Fruit fly (Drosophila melanogaster) whole organism: ENCODE data around the gene CG9356.

ENCODE experiments used
- CG8478 ChIP-seq: fragments of >200 bp; optimal IDR thresholded peaks from 2 replicates; lab custom pipeline; 2018; ENCODE audit warnings: inconsistent platforms
- Dll ChIP-seq: fragments of >200 bp; optimal IDR thresholded peaks from 2 replicates; lab custom pipeline; 2017
- EcR ChIP-seq, 2 experiments: fragments of >200 bp; optimal IDR thresholded peaks; 2 replicates each; lab custom pipeline; 2017; ENCODE audit warnings: missing biosample characterization in 2 of 2, missing genetic modification characterization in 2 of 2, missing genetic modification reagents in 2 of 2
- pan ChIP-seq: fragments of >200 bp; optimal IDR thresholded peaks from 2 replicates; lab custom pipeline; 2017
- psq ChIP-seq: fragments of >200 bp; optimal IDR thresholded peaks from 2 replicates; lab custom pipeline; 2017
- usp ChIP-seq: fragments of >200 bp; optimal IDR thresholded peaks from 2 replicates; lab custom pipeline; 2017; ENCODE audit warnings: missing biosample characterization, missing genetic modification characterization, mixed read lengths

The CG9356 gene

DNA sequence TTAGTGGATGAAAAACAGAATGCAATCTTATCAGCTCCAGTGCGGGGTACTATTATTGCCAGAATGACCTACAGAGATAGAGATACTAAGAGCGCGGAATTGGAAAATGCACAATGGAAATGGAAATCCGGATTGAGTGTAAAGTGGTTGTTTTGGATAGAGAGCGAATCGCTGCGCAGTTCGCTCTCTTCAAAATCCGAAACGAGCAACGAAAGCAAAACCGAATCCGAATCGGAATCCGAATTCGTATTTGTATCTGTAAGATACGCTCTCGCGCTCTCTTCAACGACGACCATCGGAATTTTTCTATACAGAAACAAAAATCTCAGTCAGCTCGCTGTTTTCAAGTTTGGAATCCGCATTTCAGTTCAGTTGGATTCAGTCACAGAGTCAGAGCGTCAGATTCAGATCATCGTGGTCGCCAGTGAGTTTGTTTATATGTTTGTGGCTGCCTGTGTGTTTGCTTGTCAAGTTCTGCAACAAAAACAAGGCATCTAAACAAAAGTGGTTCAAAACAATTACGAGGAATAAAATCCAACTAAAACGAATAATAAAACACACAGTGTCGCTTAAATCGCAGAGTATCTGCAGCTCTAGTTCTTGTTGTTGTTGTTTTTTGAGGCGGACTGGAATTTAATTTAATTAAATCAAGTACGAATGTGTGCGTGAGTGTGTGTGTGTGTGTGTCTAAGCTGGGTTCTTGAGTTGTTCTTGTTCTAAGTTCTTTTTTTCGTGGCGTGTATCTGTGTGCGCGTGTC is 13.7 kb upstream of the CG9356 start, which contains the start of gene ps:
ps (plus strand) TSS at position 364 of the 758 bp plus-strand sequence.
- TF ChIP-seq CG8478 (lab: Kevin White, UChicago) (no peak), EcR (GFP tag; optimal IDR thresholded peaks at IDR 0.05; lab: Kevin White, UChicago) (no peak), Dll (no peak)

DNA sequence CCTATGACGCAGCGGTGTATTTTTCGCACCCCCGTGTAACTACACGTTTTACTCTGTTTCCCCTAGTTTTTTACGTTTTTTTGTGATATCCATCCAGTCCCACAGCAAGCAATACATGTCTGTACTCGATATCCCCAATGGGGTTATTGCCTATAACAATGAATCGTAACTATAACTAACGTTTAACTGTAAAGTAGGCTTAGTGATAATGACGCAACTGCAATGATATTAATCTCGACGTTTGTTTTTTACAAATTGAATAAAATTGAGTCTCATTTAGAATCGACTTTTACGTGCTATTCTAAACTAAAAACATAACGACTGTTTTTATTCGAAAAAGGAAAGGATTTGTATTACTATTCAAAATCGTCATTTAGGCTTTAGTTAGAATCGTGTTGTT is 12.9 kb upstream of the CG9356 start:
- TF ChIP-seq psq (lab: Kevin White, UChicago): no peak
- no peak for TF ChIP-seq EcR (GFP tag; optimal IDR thresholded peaks at IDR 0.05; lab: Kevin White, UChicago)
- no peak for TF ChIP-seq CG8478 (lab: Kevin White, UChicago)
- no peak for TF ChIP-seq usp (GFP tag; lab: Kevin White, UChicago)
- TF ChIP-seq Dll: no peak
- no peak for TF ChIP-seq pan (lab: Kevin White, UChicago)

DNA sequence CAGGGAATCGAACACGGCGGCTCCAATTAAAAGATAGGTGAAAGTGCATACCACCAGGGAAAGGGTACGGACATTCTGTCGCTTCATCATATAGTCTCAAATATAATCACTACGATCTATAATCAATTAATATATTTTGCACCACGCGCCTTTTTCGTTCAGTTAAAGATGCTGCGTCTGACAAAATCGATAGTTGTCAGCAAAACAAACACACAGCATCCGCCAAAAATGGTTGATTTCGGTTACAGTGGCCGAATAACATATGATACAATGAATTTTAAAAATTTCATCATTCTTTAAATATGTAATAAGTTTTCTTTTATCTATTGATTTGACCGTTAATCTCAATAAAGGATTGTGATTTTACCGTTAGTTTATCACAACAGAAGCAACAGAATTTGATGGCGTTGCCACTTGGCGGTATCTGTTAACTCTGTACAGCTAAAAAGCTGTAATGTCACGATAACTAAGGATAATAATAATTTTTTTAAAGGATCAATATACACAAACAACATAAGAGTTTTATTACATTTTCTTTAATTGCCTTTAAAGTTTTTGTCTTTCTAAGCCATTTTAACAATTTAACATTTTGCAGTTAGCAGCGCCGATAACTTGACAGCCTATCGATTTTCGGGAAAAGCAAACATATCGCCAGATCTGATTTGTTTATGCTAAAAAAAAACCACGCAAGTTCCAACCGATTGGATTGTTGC is 8.0 kb upstream of the CG9356 start, which contains the start of the genes Task7 and alpha-Man-IIa:
Task7 (minus strand) TSS at position 366 of the 713 bp plus-strand sequence.
alpha-Man-IIa (plus strand) TSS at position 621 of the 713 bp plus-strand sequence.
- no peak for TF ChIP-seq EcR (GFP tag; optimal IDR thresholded peaks at IDR 0.05; lab: Kevin White, UChicago)
- TF ChIP-seq Dll: no peak
- TF ChIP-seq usp (GFP tag; lab: Kevin White, UChicago): no peak

DNA sequence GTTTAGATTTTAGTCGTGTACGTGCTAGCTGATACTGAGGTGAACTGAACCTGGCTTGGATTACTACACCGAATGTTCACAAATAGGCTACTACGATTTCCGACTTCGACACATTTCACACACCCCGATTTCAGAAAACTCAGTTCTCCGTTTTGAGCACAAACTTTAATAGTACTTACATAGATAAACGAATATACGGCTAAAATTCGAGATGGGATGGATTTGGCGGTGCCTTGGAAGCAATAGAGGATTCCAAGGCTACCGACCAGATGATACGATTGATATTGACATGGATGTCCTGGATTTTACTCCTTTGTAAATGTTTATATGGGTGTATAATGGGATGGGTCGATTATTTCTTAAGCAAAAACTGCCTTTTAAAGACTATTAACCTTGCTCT is 6.1 kb upstream of the CG9356 start, which contains the start of gene betaTub85D:
betaTub85D (minus strand) TSS at position 101 of the 400 bp plus-strand sequence.
- TF ChIP-seq CG8478 (lab: Kevin White, UChicago) (no peak), EcR (GFP tag; optimal IDR thresholded peaks at IDR 0.05; lab: Kevin White, UChicago) (no peak), pan (lab: Kevin White, UChicago) (no peak), usp (GFP tag; lab: Kevin White, UChicago) (no peak), psq (lab: Kevin White, UChicago) (no peak), Dll (no peak)

DNA sequence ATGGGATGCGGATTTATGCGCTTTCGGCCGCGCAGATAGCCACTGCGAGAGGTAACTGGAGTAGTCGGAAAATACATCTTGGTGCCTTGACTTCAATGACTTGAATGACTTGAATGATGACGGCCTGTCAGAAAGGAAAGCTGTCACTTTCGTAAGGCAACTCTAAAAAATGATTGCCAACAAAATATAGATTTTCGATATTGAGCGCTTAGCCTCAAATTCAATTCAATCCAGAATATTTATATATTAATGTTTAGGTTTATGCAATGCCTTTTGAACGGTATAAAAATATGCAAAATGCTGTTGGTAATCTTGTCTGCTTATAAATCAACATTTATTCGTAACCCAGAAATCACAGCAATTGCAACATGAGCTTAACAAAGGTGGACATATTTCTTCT is 4.0 kb upstream of the CG9356 start, which contains the start of gene CG44261:
CG44261 (minus strand) TSS at position 101 of the 400 bp plus-strand sequence.
- TF ChIP-seq psq (lab: Kevin White, UChicago) (no peak), Dll (no peak), EcR (GFP tag; optimal IDR thresholded peaks at IDR 0.05; lab: Kevin White, UChicago) (no peak), pan (lab: Kevin White, UChicago) (no peak), usp (GFP tag; lab: Kevin White, UChicago) (no peak), CG8478 (lab: Kevin White, UChicago) (no peak)

DNA sequence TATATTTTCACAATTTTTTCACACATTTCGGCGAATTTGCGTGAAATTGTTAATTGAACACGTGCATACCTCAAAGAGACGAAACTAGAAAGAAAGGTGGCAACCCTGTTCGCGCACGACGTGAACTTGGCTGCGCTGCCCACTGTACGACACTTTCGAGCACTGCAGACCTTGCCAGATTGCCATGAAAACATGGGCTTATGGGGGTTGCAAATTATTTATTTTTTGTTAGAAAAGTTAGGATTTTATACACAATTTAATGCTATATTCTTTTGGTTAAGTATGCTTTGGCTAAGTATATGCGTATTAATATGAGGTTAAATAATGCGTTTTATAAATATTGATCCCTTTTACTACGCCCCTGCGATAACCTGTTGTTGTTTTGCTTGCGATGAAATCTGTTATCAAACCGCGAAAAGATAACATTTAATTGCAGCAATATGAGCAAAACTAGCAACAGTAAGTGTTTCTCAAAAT is 2.9 kb downstream of the CG9356 start, which contains the start of the genes RpL34b and CG8132:
RpL34b (minus strand) TSS at position 100 of the 477 bp plus-strand sequence.
CG8132 (plus strand) TSS at position 369 of the 477 bp plus-strand sequence.
- TF ChIP-seq Dll (no peak), psq (lab: Kevin White, UChicago) (no peak), usp (GFP tag; lab: Kevin White, UChicago) (no peak), pan (lab: Kevin White, UChicago) (no peak)

DNA sequence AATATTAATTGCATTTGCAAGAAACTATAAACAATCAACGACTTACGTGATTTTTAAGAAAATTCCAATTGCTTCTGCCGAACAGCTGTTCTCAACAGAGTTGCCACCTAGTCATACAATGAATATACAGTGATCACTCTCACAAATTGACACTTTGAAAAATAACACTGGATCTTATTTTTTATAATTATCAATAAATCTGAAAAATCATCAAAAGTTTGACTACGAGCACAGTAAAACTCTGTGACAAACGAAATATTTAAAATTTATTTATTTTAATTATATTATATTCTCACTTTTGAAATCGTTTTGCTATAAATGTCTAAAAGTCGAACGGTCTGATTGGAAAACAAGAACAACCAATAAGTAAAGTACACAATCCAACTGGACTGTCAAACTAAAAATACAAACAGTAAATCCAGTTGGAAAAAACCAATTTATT is 4.1 kb downstream of the CG9356 start, which contains the start of gene CG34117:
CG34117 (minus strand) TSS at position 103 of the 442 bp plus-strand sequence.
- TF ChIP-seq usp (GFP tag; lab: Kevin White, UChicago): no peak
- TF ChIP-seq CG8478 (lab: Kevin White, UChicago): no peak
- TF ChIP-seq Dll: no peak
- TF ChIP-seq psq (lab: Kevin White, UChicago): no peak

DNA sequence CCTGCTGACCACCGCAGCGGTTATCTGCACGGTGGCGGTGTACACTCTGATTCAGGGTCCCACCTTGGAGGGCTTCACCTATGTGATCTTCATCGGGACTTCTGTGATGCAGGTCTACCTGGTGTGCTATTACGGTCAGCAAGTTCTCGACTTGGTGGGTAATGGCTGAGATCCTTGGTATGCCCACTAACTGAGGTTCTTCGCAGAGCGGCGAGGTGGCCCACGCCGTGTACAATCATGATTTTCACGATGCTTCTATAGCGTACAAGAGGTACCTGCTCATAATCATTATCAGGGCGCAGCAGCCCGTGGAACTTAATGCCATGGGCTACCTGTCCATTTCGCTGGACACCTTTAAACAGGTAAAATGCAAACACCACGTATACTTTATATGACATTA is 5.0 kb downstream of the CG9356 start:
- no peak for TF ChIP-seq usp (GFP tag; lab: Kevin White, UChicago)

DNA sequence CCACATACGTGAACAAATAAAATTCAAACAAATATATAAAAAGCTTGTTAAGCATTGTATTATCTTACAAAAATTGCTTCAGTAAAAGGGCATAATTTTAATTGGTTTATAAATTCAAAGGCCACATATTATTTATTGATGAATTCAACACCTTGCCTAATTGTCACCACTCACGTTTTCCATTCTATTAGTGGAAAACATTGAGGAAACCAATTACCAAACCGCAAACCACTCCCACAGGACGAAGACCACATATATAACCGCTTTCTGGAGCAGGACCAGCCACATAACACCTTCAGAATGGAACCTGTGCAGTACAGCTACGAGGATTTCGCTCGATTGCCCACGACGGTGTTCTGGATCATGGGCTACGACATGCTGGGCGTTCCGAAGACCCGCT is 6.2 kb downstream of the CG9356 start, which contains the start of gene Or85f:
Or85f (plus strand) TSS at position 301 of the 400 bp plus-strand sequence.
- TF ChIP-seq pan (lab: Kevin White, UChicago): no peak
- TF ChIP-seq Dll: no peak
- TF ChIP-seq psq (lab: Kevin White, UChicago): no peak
- TF ChIP-seq EcR (GFP tag; optimal IDR thresholded peaks at IDR 0.05; lab: Kevin White, UChicago): no peak
- no peak for TF ChIP-seq CG8478 (lab: Kevin White, UChicago)
- TF ChIP-seq usp (GFP tag; lab: Kevin White, UChicago): no peak

DNA sequence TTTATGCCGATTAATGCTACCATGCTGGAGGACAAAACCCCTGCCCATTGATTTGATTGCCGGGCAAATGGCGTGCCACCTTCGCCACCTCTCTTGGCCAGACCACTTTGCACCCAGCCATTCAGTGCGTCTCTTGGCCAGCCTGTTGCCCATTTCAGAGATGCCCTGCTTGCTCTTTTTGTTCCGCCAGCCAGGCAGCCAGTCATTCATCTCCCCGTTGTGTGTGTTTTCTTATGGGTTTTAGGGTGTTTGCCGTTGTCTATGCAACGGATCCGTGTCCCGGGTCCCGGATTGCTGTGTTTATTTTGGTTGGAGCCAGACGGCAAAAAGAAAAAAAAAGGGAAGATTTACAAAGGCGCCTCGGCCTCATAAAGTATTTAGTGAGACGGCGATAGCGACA is 8.1 kb downstream of the CG9356 start:
- TF ChIP-seq psq (lab: Kevin White, UChicago) (no peak), pan (lab: Kevin White, UChicago) (no peak), CG8478 (lab: Kevin White, UChicago) (no peak), Dll (no peak), EcR (GFP tag; optimal IDR thresholded peaks at IDR 0.05; lab: Kevin White, UChicago) (no peak), usp (GFP tag; lab: Kevin White, UChicago) (no peak)

DNA sequence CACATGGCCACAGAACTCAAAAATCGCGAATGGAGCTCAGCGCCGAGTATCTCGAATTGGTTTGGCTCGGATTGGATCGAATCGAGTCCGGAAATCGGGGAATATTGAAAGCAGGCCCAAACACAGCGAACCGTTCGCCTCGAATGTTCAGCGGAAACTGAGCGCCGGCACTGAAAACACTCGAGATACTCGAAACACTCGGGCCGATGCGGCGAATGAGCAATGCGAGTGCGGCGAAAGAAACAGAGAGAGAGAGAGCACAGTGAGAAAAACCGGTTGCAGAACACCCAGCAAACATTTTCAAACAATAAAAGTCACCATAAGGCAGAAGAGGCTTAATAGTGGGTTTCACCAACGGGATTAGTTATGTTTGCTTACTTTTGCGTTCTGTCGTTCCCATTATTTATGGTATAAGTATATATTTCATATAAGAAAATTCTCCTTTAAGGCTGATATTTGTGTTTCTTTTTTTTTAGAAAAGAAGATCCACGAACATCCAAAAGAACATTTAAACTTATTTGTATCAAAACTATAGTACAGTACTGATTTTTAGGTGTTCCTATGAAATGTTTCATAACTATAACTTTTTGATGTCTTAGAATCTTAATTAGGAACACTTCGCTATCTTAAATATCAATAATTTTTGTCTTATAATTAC is 9.6 kb downstream of the CG9356 start, which contains the start of gene FER:
FER (minus strand) TSS at position 162 of the 658 bp plus-strand sequence.
- TF ChIP-seq EcR (GFP tag; optimal IDR thresholded peaks at IDR 0.05; lab: Kevin White, UChicago) (no peak), pan (lab: Kevin White, UChicago) (no peak), usp (GFP tag; lab: Kevin White, UChicago) (no peak), Dll (no peak), CG8478 (lab: Kevin White, UChicago) (no peak), psq (lab: Kevin White, UChicago) (no peak)
